Fruit fly (Drosophila melanogaster) whole organism, embryonic: ENCODE results near the gene CG7568.

Experiments
- CG10959 ChIP-seq: fragments of 200-800 bp; sonication (Bioruptor generic); IDR thresholded peaks from 2 replicates; pipeline ENCODE4 v1.3.6; 2022; ENCODE audit warnings: missing biosample characterization, missing genetic modification characterization
- CG10979 ChIP-seq: fragments of 200-800 bp; sonication (Bioruptor generic); optimal IDR thresholded peaks from 2 replicates; lab custom pipeline; 2018; ENCODE audit warnings: missing biosample characterization, mild to moderate bottlenecking, missing genetic modification characterization, moderate library complexity
- CG1603 ChIP-seq: fragments of 200-800 bp; sonication (Bioruptor generic); optimal IDR thresholded peaks from 2 replicates; lab custom pipeline; 2019; ENCODE audit warnings: missing biosample characterization, mild to moderate bottlenecking, missing genetic modification characterization, moderate library complexity
- CG16813 ChIP-seq: fragments of 200-800 bp; sonication (Bioruptor generic); IDR thresholded peaks from 3 replicates; pipeline ENCODE4 v1.3.6; 2022; ENCODE audit warnings: missing biosample characterization, missing genetic modification characterization; ENCODE audit not compliant: partially characterized antibody
- CG16815 ChIP-seq: fragments of 200-800 bp; sonication (Bioruptor generic); optimal IDR thresholded peaks from 3 replicates; lab custom pipeline; 2017; ENCODE audit warnings: missing biosample characterization, mild to moderate bottlenecking, missing genetic modification characterization
- CG17829 ChIP-seq: fragments of 200-800 bp; optimal IDR thresholded peaks from 2 replicates; lab custom pipeline; 2019; ENCODE audit warnings: missing biosample characterization, mild to moderate bottlenecking, missing genetic modification characterization, moderate library complexity
- CG17912 ChIP-seq: fragments of 200-800 bp; sonication (Bioruptor generic); optimal IDR thresholded peaks from 2 replicates; lab custom pipeline; 2018; ENCODE audit warnings: missing biosample characterization, mild to moderate bottlenecking, missing genetic modification characterization
- CG18262 ChIP-seq: fragments of 200-800 bp; optimal IDR thresholded peaks from 3 replicates; lab custom pipeline; 2019; ENCODE audit warnings: missing biosample characterization, mild to moderate bottlenecking, missing genetic modification characterization, moderate library complexity
- CG2712 ChIP-seq: fragments of 200-800 bp; optimal IDR thresholded peaks from 3 replicates; lab custom pipeline; 2019; ENCODE audit warnings: missing biosample characterization, mild to moderate bottlenecking, missing genetic modification characterization, moderate library complexity
- CG30431 ChIP-seq: fragments of 200-800 bp; sonication (Bioruptor generic); optimal IDR thresholded peaks from 2 replicates; lab custom pipeline; 2017; ENCODE audit warnings: missing biosample characterization, missing genetic modification characterization
- CG32532 ChIP-seq: fragments of 200-800 bp; sonication (Bioruptor generic); IDR thresholded peaks from 2 replicates; pipeline ENCODE4 v1.3.6; 2022; ENCODE audit warnings: missing biosample characterization, missing genetic modification characterization
- CG32767 ChIP-seq: fragments of 200-800 bp; sonication (Bioruptor generic); IDR thresholded peaks from 2 replicates; pipeline ENCODE4 v1.3.6; 2022; ENCODE audit warnings: missing biosample characterization, missing genetic modification characterization
- CG33557 ChIP-seq: fragments of 200-800 bp; sonication (Bioruptor generic); optimal IDR thresholded peaks from 2 replicates; lab custom pipeline; 2019; ENCODE audit warnings: missing biosample characterization, mild to moderate bottlenecking, missing genetic modification characterization, moderate library complexity
- CG4404 ChIP-seq: fragments of 200-800 bp; sonication (Bioruptor generic); IDR thresholded peaks from 2 replicates; pipeline ENCODE4 v1.3.6; 2022; ENCODE audit warnings: missing biosample characterization, missing genetic modification characterization
- CG8478 ChIP-seq: fragments of >200 bp; optimal IDR thresholded peaks from 2 replicates; lab custom pipeline; 2018
- CG9727 ChIP-seq: fragments of 200-800 bp; sonication (Bioruptor generic); optimal IDR thresholded peaks from 3 replicates; lab custom pipeline; 2017; ENCODE audit warnings: missing biosample characterization, mild to moderate bottlenecking, missing genetic modification characterization
- CG9876 ChIP-seq: fragments of 200-800 bp; sonication (Bioruptor generic); optimal IDR thresholded peaks from 2 replicates; lab custom pipeline; 2016; ENCODE audit warnings: missing biosample characterization, missing genetic modification characterization
- Deaf1 ChIP-seq: fragments of 200-800 bp; optimal IDR thresholded peaks from 3 replicates; lab custom pipeline; 2019; ENCODE audit warnings: missing biosample characterization, mild to moderate bottlenecking, missing genetic modification characterization, moderate library complexity
- Ets65A ChIP-seq: fragments of 200-800 bp; sonication (Bioruptor generic); peaks from one replicate; lab custom pipeline; 2016; ENCODE audit warnings: missing biosample characterization, missing genetic modification characterization
- Ets97D ChIP-seq: fragments of 200-800 bp; sonication (Bioruptor generic); optimal IDR thresholded peaks from 3 replicates; lab custom pipeline; 2016; ENCODE audit warnings: missing biosample characterization, missing genetic modification characterization
- Med ChIP-seq: fragments of 200-800 bp; sonication (Bioruptor generic); peaks from one replicate; lab custom pipeline; 2016; ENCODE audit warnings: missing biosample characterization, missing genetic modification characterization, mild to moderate bottlenecking, inconsistent platforms, moderate library complexity
- NFAT ChIP-seq: fragments of 200-800 bp; sonication (Bioruptor generic); IDR thresholded peaks from 2 replicates; pipeline ENCODE4 v1.3.6; 2022; ENCODE audit warnings: missing biosample characterization, missing genetic modification characterization
- Trl ChIP-seq, 3 experiments: fragments of >200 bp in 2 of 3; fragments of 200-800 bp in 1 of 3; sonication (Bioruptor generic) in 1 of 3; optimal IDR thresholded peaks; 2 replicates in 1 of 3; 3 replicates in 2 of 3; lab custom pipeline; 2016 to 2017; ENCODE audit warnings: missing biosample characterization in 1 of 3, missing genetic modification characterization in 1 of 3
- Usf ChIP-seq: fragments of 200-800 bp; sonication (Bioruptor generic); optimal IDR thresholded peaks from 2 replicates; lab custom pipeline; 2017; ENCODE audit warnings: missing genotype, missing biosample characterization, missing genetic modification characterization
- Xrp1 ChIP-seq: fragments of 200-800 bp; sonication (Bioruptor generic); IDR thresholded peaks from 2 replicates; pipeline ENCODE4 v1.3.6; 2022; ENCODE audit warnings: missing biosample characterization, missing genetic modification characterization
- abd-A ChIP-seq: fragments of 200-800 bp; sonication (Bioruptor generic); optimal IDR thresholded peaks from 3 replicates; lab custom pipeline; 2019; ENCODE audit warnings: missing biosample characterization, mild to moderate bottlenecking, missing genetic modification characterization, moderate library complexity
- ara ChIP-seq: fragments of 200-800 bp; sonication (Bioruptor generic); IDR thresholded peaks from 2 replicates; pipeline ENCODE4 v1.3.6; 2022; ENCODE audit warnings: missing biosample characterization, missing genetic modification characterization
- az2 ChIP-seq: fragments of 200-800 bp; sonication (Bioruptor generic); optimal IDR thresholded peaks from 3 replicates; lab custom pipeline; 2016; ENCODE audit warnings: missing biosample characterization, missing genetic modification characterization
- chif ChIP-seq, 2 experiments: fragments of 200-800 bp; sonication (Bioruptor generic); optimal IDR thresholded peaks; 3 replicates each; lab custom pipeline; 2016; ENCODE audit warnings: missing biosample characterization in 2 of 2, missing genetic modification characterization in 2 of 2
- dmrt11E ChIP-seq: fragments of 200-800 bp; sonication (Bioruptor generic); optimal IDR thresholded peaks from 3 replicates; lab custom pipeline; 2018; ENCODE audit warnings: missing biosample characterization, mild to moderate bottlenecking, missing genetic modification characterization, moderate library complexity
- fd102C ChIP-seq: fragments of 200-800 bp; sonication (Bioruptor generic); optimal IDR thresholded peaks from 2 replicates; lab custom pipeline; 2018; ENCODE audit warnings: missing biosample characterization, mild to moderate bottlenecking, missing genetic modification characterization, moderate library complexity
- gcm ChIP-seq: fragments of 200-800 bp; sonication (Bioruptor generic); optimal IDR thresholded peaks from 2 replicates; lab custom pipeline; 2019; ENCODE audit warnings: missing biosample characterization, mild to moderate bottlenecking, missing genetic modification characterization, moderate library complexity
- gfzf ChIP-seq: fragments of 200-800 bp; sonication (Bioruptor generic); optimal IDR thresholded peaks from 2 replicates; lab custom pipeline; 2016; ENCODE audit warnings: missing biosample characterization, mild to moderate bottlenecking, missing genetic modification characterization, moderate library complexity
- gsb ChIP-seq: fragments of 200-800 bp; sonication (Bioruptor generic); IDR thresholded peaks from 2 replicates; pipeline ENCODE4 v1.3.6; 2022; ENCODE audit warnings: missing biosample characterization, missing genetic modification characterization
- insv ChIP-seq, 2 experiments: fragments of 200-800 bp; sonication (Bioruptor generic); optimal IDR thresholded peaks; 3 replicates each; lab custom pipeline; 2016 to 2018; ENCODE audit warnings: missing biosample characterization in 2 of 2, missing genetic modification characterization in 2 of 2
- kay ChIP-seq: fragments of 200-800 bp; sonication (Bioruptor generic); optimal IDR thresholded peaks from 2 replicates; lab custom pipeline; 2016; ENCODE audit warnings: missing biosample characterization, missing genetic modification characterization
- knrl ChIP-seq: fragments of 200-800 bp; sonication (Bioruptor generic); IDR thresholded peaks from 3 replicates; pipeline ENCODE4 v1.3.6; 2022; ENCODE audit warnings: missing biosample characterization, missing genetic modification characterization; ENCODE audit not compliant: partially characterized antibody
- lola ChIP-seq, 3 experiments: fragments of >200 bp in 2 of 3; fragments of 200-800 bp in 1 of 3; sonication (Bioruptor generic) in 1 of 3; optimal IDR thresholded peaks; 2 replicates each; lab custom pipeline; 2017 to 2019; ENCODE audit warnings: missing biosample characterization in 3 of 3, missing genetic modification characterization in 3 of 3, mild to moderate bottlenecking in 1 of 3, moderate library complexity in 1 of 3
- mam ChIP-seq: fragments of 200-800 bp; sonication (Bioruptor generic); optimal IDR thresholded peaks from 3 replicates; lab custom pipeline; 2016; ENCODE audit warnings: missing biosample characterization, missing genetic modification characterization
- phol ChIP-seq: fragments of 200-800 bp; sonication (Bioruptor generic); optimal IDR thresholded peaks from 3 replicates; lab custom pipeline; 2018; ENCODE audit warnings: missing biosample characterization, mild to moderate bottlenecking, missing genetic modification characterization, moderate library complexity
- pita ChIP-seq: fragments of 200-800 bp; sonication (Bioruptor generic); optimal IDR thresholded peaks from 2 replicates; lab custom pipeline; 2017; ENCODE audit warnings: missing biosample characterization, mild to moderate bottlenecking, missing genetic modification characterization
- prd ChIP-seq, 3 experiments: fragments of >200 bp in 2 of 3; fragments of 200-800 bp in 1 of 3; sonication (Bioruptor generic) in 1 of 3; optimal IDR thresholded peaks in 2 of 3; IDR thresholded peaks in 1 of 3; 2 replicates in 2 of 3; 3 replicates in 1 of 3; pipeline versions ENCODE4 v1.3.6 to Lab custom; 2017 to 2022; ENCODE audit warnings: missing biosample characterization in 1 of 3, missing genetic modification characterization in 1 of 3
- row ChIP-seq: fragments of 200-800 bp; sonication (Bioruptor generic); IDR thresholded peaks from 3 replicates; pipeline ENCODE4 v1.3.6; 2022; ENCODE audit warnings: missing biosample characterization, missing genetic modification characterization
- sens-2 ChIP-seq: fragments of 200-800 bp; sonication (Bioruptor generic); IDR thresholded peaks from 2 replicates; pipeline ENCODE4 v1.3.6; 2022; ENCODE audit warnings: missing biosample characterization, missing genetic modification characterization
- tin ChIP-seq: fragments of 200-800 bp; sonication (Bioruptor generic); optimal IDR thresholded peaks from 3 replicates; lab custom pipeline; 2016; ENCODE audit warnings: missing biosample characterization, missing genetic modification characterization
- tx ChIP-seq: fragments of 200-800 bp; sonication (Bioruptor generic); optimal IDR thresholded peaks from 2 replicates; lab custom pipeline; 2016; ENCODE audit warnings: missing biosample characterization, missing genetic modification characterization
- wek ChIP-seq: fragments of 200-800 bp; sonication (Bioruptor generic); optimal IDR thresholded peaks from 3 replicates; lab custom pipeline; 2018; ENCODE audit warnings: missing biosample characterization, mild to moderate bottlenecking, missing genetic modification characterization, moderate library complexity
- zen ChIP-seq: fragments of 200-800 bp; sonication (Bioruptor generic); optimal IDR thresholded peaks from 3 replicates; lab custom pipeline; 2018; ENCODE audit warnings: missing biosample characterization, mild to moderate bottlenecking, missing genetic modification characterization, moderate library complexity

Gene CG7568

dm6 chr3R:29550735-29551134 lies 49.9 kb downstream of the CG7568 start:
- TF ChIP-seq Ets65A (GFP tag; lab: Kevin White, UChicago) (peak; percentile 70), NFAT (GFP tag; lab: Robert Waterston, UW) (no peak), Deaf1 (tag; lab: Kevin White, UChicago) (peak; percentile 45), CG33557 (GFP tag; lab: Kevin White, UChicago) (no peak), abd-A (tag; lab: Kevin White, UChicago) (peak; percentile 77), wek (GFP tag; lab: Kevin White, UChicago) (no peak), CG8478 (lab: Kevin White, UChicago) (no peak)

dm6 chr3R:29549945-29550344 lies 50.7 kb downstream of the CG7568 start:
- TF ChIP-seq gfzf (GFP tag; lab: Kevin White, UChicago) (no peak), CG16813 (GFP tag; lab: Robert Waterston, UW) (no peak), phol (tag; lab: Kevin White, UChicago) (peak; percentile 27), tx (GFP tag; lab: Kevin White, UChicago) (no peak), mam (GFP tag; lab: Kevin White, UChicago) (no peak), Ets97D (GFP tag; lab: Kevin White, UChicago) (no peak), CG1603 (tag; lab: Kevin White, UChicago) (peak; percentile 53), Usf (GFP tag; lab: Kevin White, UChicago) (peak; percentile 9), row (peak; percentile 23; the same call in 2 of the 3 replicates), CG17912 (GFP tag; lab: Kevin White, UChicago) (no peak), gcm (GFP tag; lab: Kevin White, UChicago) (no peak), gsb (GFP tag; lab: Robert Waterston, UW) (no peak), Trl (optimal IDR thresholded peaks at IDR 0.05; lab: Kevin White, UChicago) (no peak), Trl (GFP tag; optimal IDR thresholded peaks at IDR 0.05; lab: Kevin White, UChicago) (peak; percentile 19), CG17829 (tag; lab: Kevin White, UChicago) (peak; percentile 10), kay (GFP tag; lab: Kevin White, UChicago) (no peak), lola (GFP tag; optimal IDR thresholded peaks at IDR 0.05; lab: Kevin White, UChicago) (peak in 1 of 3 experiments; percentile 11), knrl (no peak), CG16815 (GFP tag; lab: Kevin White, UChicago) (peak; percentile 17), az2 (GFP tag; lab: Kevin White, UChicago) (peak; percentile 14), CG10959 (GFP tag; lab: Robert Waterston, UW) (peak; percentile 45; the same call in 1 of the 2 replicates), prd (optimal IDR thresholded peaks at IDR 0.05; lab: Kevin White, UChicago) (no peak), prd (GFP tag; IDR thresholded peaks at IDR 0.05; lab: Robert Waterston, UW) (peak; percentile 65), CG32532 (GFP tag; lab: Robert Waterston, UW) (no peak), Xrp1 (peak; percentile 47), CG2712 (tag; lab: Kevin White, UChicago) (peak; percentile 33), zen (tag; lab: Kevin White, UChicago) (peak; percentile 56), CG9727 (peak; percentile 26), CG9876 (GFP tag; lab: Kevin White, UChicago) (no peak), Med (GFP tag; lab: Kevin White, UChicago) (peak; percentile 67), CG32767 (GFP tag; lab: Robert Waterston, UW) (no peak), insv (GFP tag; optimal IDR thresholded peaks at IDR 0.05; lab: Kevin White, UChicago) (no peak), tin (GFP tag; lab: Kevin White, UChicago) (peak; percentile 23), fd102C (peak; percentile 51), sens-2 (GFP tag; lab: Robert Waterston, UW) (0 out of 2 replicates have a peak, but pooled peaks have one; percentile 18), CG4404 (GFP tag; lab: Robert Waterston, UW) (peak; percentile 25; the same call in 1 of the 2 replicates), CG10979 (peak; percentile 39), dmrt11E (tag; lab: Kevin White, UChicago) (peak; percentile 68), chif (GFP tag; optimal IDR thresholded peaks at IDR 0.05; lab: Kevin White, UChicago) (peak in 1 of 2 experiments; percentile 45), pita (GFP tag; lab: Kevin White, UChicago) (no peak), CG18262 (tag; lab: Kevin White, UChicago) (peak; percentile 16), ara (GFP tag; lab: Robert Waterston, UW) (peak; percentile 32; the same call in 1 of the 2 replicates), CG30431 (GFP tag; lab: Kevin White, UChicago) (peak; percentile 26)
